Fruit fly (Drosophila melanogaster) whole organism, embryonic: Measurements from ENCODE around the gene DnaJ-H.
A peak's percentile ranks its signal among the peaks of the same experiment; 100 is the strongest.

Source experiments
- Ada2b ChIP-seq: fragments of 200-800 bp; sonication (Bioruptor generic); IDR thresholded peaks from 2 replicates; pipeline ENCODE4 v1.3.6; 2022; ENCODE audit warnings: missing biosample characterization, missing genetic modification characterization
- Aef1 ChIP-seq: fragments of 200-800 bp; sonication (Bioruptor generic); IDR thresholded peaks from 3 replicates; pipeline ENCODE4 v1.3.6; 2022; ENCODE audit warnings: missing biosample characterization, missing genetic modification characterization
- Atf6 ChIP-seq: fragments of 200-800 bp; sonication (Bioruptor generic); IDR thresholded peaks from 2 replicates; pipeline ENCODE4 v1.3.6; 2022; ENCODE audit warnings: missing biosample characterization, missing genetic modification characterization
- Awh ChIP-seq: fragments of 200-800 bp; sonication (Bioruptor generic); IDR thresholded peaks from 2 replicates; pipeline ENCODE4, ENCODE4 v1.3.6; 2022; ENCODE audit warnings: missing biosample characterization, missing genetic modification characterization
- CG10543 ChIP-seq: fragments of 200-800 bp; sonication (Bioruptor generic); optimal IDR thresholded peaks from 3 replicates; lab custom pipeline; 2017; ENCODE audit warnings: missing biosample characterization, mild to moderate bottlenecking, missing genetic modification characterization, moderate library complexity
- CG11093 ChIP-seq: fragments of 200-800 bp; sonication (Bioruptor generic); IDR thresholded peaks from 3 replicates; pipeline ENCODE4 v1.3.6; 2022; ENCODE audit warnings: missing biosample characterization, missing genetic modification characterization
- CG1233 ChIP-seq: fragments of 200-800 bp; sonication (Bioruptor generic); optimal IDR thresholded peaks from 4 replicates; lab custom pipeline; 2018; ENCODE audit warnings: missing biosample characterization, mild to moderate bottlenecking, missing genetic modification characterization
- CG12659 ChIP-seq: fragments of 200-800 bp; sonication (Bioruptor generic); optimal IDR thresholded peaks from 3 replicates; lab custom pipeline; 2017; ENCODE audit warnings: mild to moderate bottlenecking, missing biosample characterization, missing genetic modification reagents, missing genetic modification characterization
- CG17612 ChIP-seq: fragments of 200-800 bp; sonication (Bioruptor generic); IDR thresholded peaks from 2 replicates; pipeline ENCODE4 v1.3.6; 2022; ENCODE audit warnings: missing biosample characterization, missing genetic modification characterization
- CG18262 ChIP-seq: fragments of 200-800 bp; optimal IDR thresholded peaks from 3 replicates; lab custom pipeline; 2019; ENCODE audit warnings: missing biosample characterization, mild to moderate bottlenecking, missing genetic modification characterization, moderate library complexity
- CG33557 ChIP-seq: fragments of 200-800 bp; sonication (Bioruptor generic); optimal IDR thresholded peaks from 2 replicates; lab custom pipeline; 2019; ENCODE audit warnings: missing biosample characterization, mild to moderate bottlenecking, missing genetic modification characterization, moderate library complexity
- CG3407 ChIP-seq: fragments of 200-800 bp; sonication (Bioruptor generic); optimal IDR thresholded peaks from 2 replicates; lab custom pipeline; 2018; ENCODE audit warnings: missing biosample characterization, mild to moderate bottlenecking, missing genetic modification characterization
- CG34376 ChIP-seq: fragments of 200-800 bp; sonication (Bioruptor generic); optimal IDR thresholded peaks from 2 replicates; lab custom pipeline; 2018; ENCODE audit warnings: missing biosample characterization, mild to moderate bottlenecking, missing genetic modification characterization
- CG4328 ChIP-seq: fragments of 200-800 bp; sonication (Bioruptor generic); optimal IDR thresholded peaks from 3 replicates; lab custom pipeline; 2017; ENCODE audit warnings: missing biosample characterization, missing genetic modification reagents, missing genetic modification characterization
- CG7372 ChIP-seq: fragments of 200-800 bp; sonication (Bioruptor generic); IDR thresholded peaks from 2 replicates; pipeline ENCODE4 v1.3.6; 2022; ENCODE audit warnings: missing biosample characterization, missing genetic modification characterization
- CG8281 ChIP-seq: fragments of 200-800 bp; sonication (Bioruptor generic); optimal IDR thresholded peaks from 2 replicates; lab custom pipeline; 2018; ENCODE audit warnings: missing biosample characterization, mild to moderate bottlenecking, missing genetic modification characterization, moderate library complexity
- CG8359 ChIP-seq: fragments of 200-800 bp; sonication (Bioruptor generic); optimal IDR thresholded peaks from 2 replicates; lab custom pipeline; 2017; ENCODE audit warnings: missing biosample characterization, mild to moderate bottlenecking, missing genetic modification characterization, borderline replicate concordance
- CHES-1-like ChIP-seq: fragments of 200-800 bp; sonication (Bioruptor generic); optimal IDR thresholded peaks from 2 replicates; lab custom pipeline; 2016; ENCODE audit warnings: missing biosample characterization, missing genetic modification characterization
- Chrac-16 ChIP-seq: fragments of 200-800 bp; sonication (Bioruptor generic); optimal IDR thresholded peaks from 3 replicates; lab custom pipeline; 2016; ENCODE audit warnings: missing biosample characterization, missing genetic modification characterization
- D ChIP-seq, 2 experiments: fragments of 200-800 bp in 1 of 2; fragments of >200 bp in 1 of 2; sonication (Bioruptor generic) in 1 of 2; optimal IDR thresholded peaks; 2 replicates in 1 of 2; 3 replicates in 1 of 2; lab custom pipeline; 2017; ENCODE audit warnings: mild to moderate bottlenecking in 1 of 2, missing biosample characterization in 1 of 2, missing genetic modification characterization in 1 of 2, missing genetic modification reagents in 1 of 2
- Drgx ChIP-seq: fragments of 200-800 bp; sonication (Bioruptor generic); IDR thresholded peaks from 2 replicates; pipeline ENCODE4 v1.3.6; 2022; ENCODE audit warnings: missing biosample characterization, missing genetic modification characterization
- Fer1 ChIP-seq: fragments of 200-800 bp; sonication (Bioruptor generic); optimal IDR thresholded peaks from 2 replicates; lab custom pipeline; 2017; ENCODE audit warnings: missing biosample characterization, mild to moderate bottlenecking, missing genetic modification characterization
- HLHmδ ChIP-seq: fragments of 200-800 bp; sonication (Bioruptor generic); optimal IDR thresholded peaks from 2 replicates; lab custom pipeline; 2018; ENCODE audit warnings: missing biosample characterization, mild to moderate bottlenecking, missing genetic modification characterization, moderate library complexity
- Lpt ChIP-seq: fragments of >200 bp; optimal IDR thresholded peaks from 2 replicates; lab custom pipeline; 2018; ENCODE audit warnings: missing biosample characterization, missing genetic modification characterization
- PHDP ChIP-seq: fragments of 200-800 bp; sonication (Bioruptor generic); optimal IDR thresholded peaks from 3 replicates; lab custom pipeline; 2018; ENCODE audit warnings: missing biosample characterization, mild to moderate bottlenecking, missing genetic modification characterization, moderate library complexity
- amos ChIP-seq: fragments of 200-800 bp; sonication (Bioruptor generic); IDR thresholded peaks from 2 replicates; pipeline ENCODE4 v1.3.6; 2022; ENCODE audit warnings: missing biosample characterization, missing genetic modification characterization; ENCODE audit not compliant: partially characterized antibody
- aop ChIP-seq: fragments of 200-800 bp; sonication (Bioruptor generic); IDR thresholded peaks from 2 replicates; pipeline ENCODE4 v1.3.6; 2022; ENCODE audit warnings: missing biosample characterization, missing genetic modification characterization
- danr ChIP-seq: fragments of 200-800 bp; sonication (Bioruptor generic); IDR thresholded peaks from 2 replicates; pipeline ENCODE4 v1.3.6; 2022; ENCODE audit warnings: missing biosample characterization, missing genetic modification characterization
- dimm ChIP-seq: fragments of 200-800 bp; sonication (Bioruptor generic); IDR thresholded peaks from 2 replicates; pipeline ENCODE4 v1.3.6; 2022; ENCODE audit warnings: missing biosample characterization, missing genetic modification characterization
- dm ChIP-seq: fragments of 200-800 bp; sonication (Bioruptor generic); optimal IDR thresholded peaks from 3 replicates; lab custom pipeline; 2016; ENCODE audit warnings: missing biosample characterization, missing genetic modification characterization
- fru ChIP-seq: fragments of >200 bp; optimal IDR thresholded peaks from 2 replicates; lab custom pipeline; 2017
- ftz-f1 ChIP-seq: fragments of 200-800 bp; sonication (Bioruptor generic); optimal IDR thresholded peaks from 2 replicates; lab custom pipeline; 2016; ENCODE audit warnings: missing biosample characterization, missing genetic modification characterization
- gem ChIP-seq: fragments of 200-800 bp; sonication (Bioruptor generic); optimal IDR thresholded peaks from 2 replicates; lab custom pipeline; 2019; ENCODE audit warnings: missing biosample characterization, mild to moderate bottlenecking, missing genetic modification characterization, moderate library complexity
- gt ChIP-seq: fragments of 200-800 bp; sonication (Bioruptor generic); IDR thresholded peaks from 2 replicates; pipeline ENCODE4 v1.3.6; 2022; ENCODE audit warnings: missing biosample characterization, missing genetic modification characterization
- hbn ChIP-seq: fragments of 200-800 bp; sonication (Bioruptor generic); IDR thresholded peaks from 2 replicates; pipeline ENCODE4 v1.3.6; 2022; ENCODE audit warnings: missing biosample characterization, missing genetic modification characterization; ENCODE audit not compliant: partially characterized antibody
- kah ChIP-seq: fragments of 200-800 bp; sonication (Bioruptor generic); optimal IDR thresholded peaks from 2 replicates; lab custom pipeline; 2018; ENCODE audit warnings: missing biosample characterization, mild to moderate bottlenecking, missing genetic modification characterization
- kni ChIP-seq: fragments of 200-800 bp; sonication (Bioruptor generic); optimal IDR thresholded peaks from 3 replicates; lab custom pipeline; 2017; ENCODE audit warnings: mild to moderate bottlenecking, missing biosample characterization, missing genetic modification reagents, missing genetic modification characterization
- nau ChIP-seq: fragments of 200-800 bp; sonication (Bioruptor generic); optimal IDR thresholded peaks from 3 replicates; lab custom pipeline; 2017; ENCODE audit warnings: missing biosample characterization, mild to moderate bottlenecking, missing genetic modification characterization, missing genetic modification reagents
- nerfin-2 ChIP-seq: fragments of 200-800 bp; sonication (Bioruptor generic); IDR thresholded peaks from 2 replicates; pipeline ENCODE4 v1.3.6; 2022; ENCODE audit warnings: missing biosample characterization, missing genetic modification characterization; ENCODE audit not compliant: partially characterized antibody
- pfk ChIP-seq: fragments of 200-800 bp; sonication (Bioruptor generic); optimal IDR thresholded peaks from 2 replicates; lab custom pipeline; 2018; ENCODE audit warnings: missing biosample characterization, mild to moderate bottlenecking, missing genetic modification characterization, moderate library complexity
- pho ChIP-seq: fragments of 200-800 bp; sonication (Bioruptor generic); optimal IDR thresholded peaks from 2 replicates; lab custom pipeline; 2016; ENCODE audit warnings: missing biosample characterization, missing genetic modification characterization
- phol ChIP-seq: fragments of 200-800 bp; sonication (Bioruptor generic); optimal IDR thresholded peaks from 3 replicates; lab custom pipeline; 2018; ENCODE audit warnings: missing biosample characterization, mild to moderate bottlenecking, missing genetic modification characterization, moderate library complexity
- pum ChIP-seq: fragments of 200-800 bp; sonication (Bioruptor generic); optimal IDR thresholded peaks from 2 replicates; lab custom pipeline; 2016; ENCODE audit warnings: missing biosample characterization, missing genetic modification characterization
- stc ChIP-seq: fragments of 200-800 bp; sonication (Bioruptor generic); IDR thresholded peaks from 2 replicates; pipeline ENCODE4 v1.3.6; 2022; ENCODE audit warnings: missing biosample characterization, missing genetic modification characterization
- tin ChIP-seq: fragments of 200-800 bp; sonication (Bioruptor generic); optimal IDR thresholded peaks from 3 replicates; lab custom pipeline; 2016; ENCODE audit warnings: missing biosample characterization, missing genetic modification characterization
- tio ChIP-seq: fragments of 200-800 bp; sonication (Bioruptor generic); optimal IDR thresholded peaks from 2 replicates; lab custom pipeline; 2017; ENCODE audit warnings: missing biosample characterization, missing genetic modification characterization, inconsistent platforms
- twi ChIP-seq: fragments of 200-800 bp; optimal IDR thresholded peaks from 2 replicates; lab custom pipeline; 2019; ENCODE audit warnings: missing biosample characterization, mild to moderate bottlenecking, missing genetic modification characterization, moderate library complexity
- tx ChIP-seq: fragments of 200-800 bp; sonication (Bioruptor generic); optimal IDR thresholded peaks from 2 replicates; lab custom pipeline; 2016; ENCODE audit warnings: missing biosample characterization, missing genetic modification characterization
- unc-4 ChIP-seq: fragments of 200-800 bp; sonication (Bioruptor generic); IDR thresholded peaks from 2 replicates; pipeline ENCODE4 v1.3.6; 2022; ENCODE audit warnings: missing biosample characterization, missing genetic modification characterization; ENCODE audit not compliant: partially characterized antibody

DnaJ-H gene

dm6 chr2L:13176701-13177249 is 10.9 kb upstream of the DnaJ-H start, which contains the start of the genes Sfmbt and CG5439 (continued):
- TF ChIP-seq CG18262 (tag; lab: Kevin White, UChicago) (peak; percentile 79), CHES-1-like (peak; percentile 81), pfk (GFP tag; lab: Kevin White, UChicago) (no peak), CG11093 (peak; percentile 43; the same call in 1 of the 3 replicates), CG3407 (GFP tag; lab: Kevin White, UChicago) (no peak), CG8359 (GFP tag; lab: Kevin White, UChicago) (no peak), danr (GFP tag; lab: Robert Waterston, UW) (no peak), tx (GFP tag; lab: Kevin White, UChicago) (peak; percentile 75), gt (GFP tag; lab: Robert Waterston, UW) (peak; percentile 15; the same call in 1 of the 2 replicates), kah (GFP tag; lab: Kevin White, UChicago) (no peak), D (optimal IDR thresholded peaks at IDR 0.05; lab: Kevin White, UChicago) (no peak), D (GFP tag; optimal IDR thresholded peaks at IDR 0.05; lab: Kevin White, UChicago) (peak; percentile 49), Fer1 (GFP tag; lab: Kevin White, UChicago) (peak; percentile 73), CG4328 (GFP tag; lab: Kevin White, UChicago) (peak; percentile 68), dm (GFP tag; lab: Kevin White, UChicago) (peak; percentile 65), Drgx (GFP tag; lab: Robert Waterston, UW) (peak; percentile 34; the same call in 1 of the 2 replicates), CG8281 (tag; lab: Kevin White, UChicago) (no peak), CG12659 (peak; percentile 94), kni (GFP tag; lab: Kevin White, UChicago) (no peak), Atf6 (GFP tag; lab: Robert Waterston, UW) (peak; percentile 53; the same call in 1 of the 2 replicates), stc (no peak), twi (peak; percentile 50), CG34376 (GFP tag; lab: Kevin White, UChicago) (peak; percentile 74), tin (GFP tag; lab: Kevin White, UChicago) (peak; percentile 77), nerfin-2 (GFP tag; lab: Robert Waterston, UW) (peak; percentile 56; the same call in 1 of the 2 replicates), CG7372 (peak; percentile 46; the same call in 1 of the 2 replicates), Lpt (no peak), dimm (GFP tag; lab: Robert Waterston, UW) (peak; percentile 17; the same call in 1 of the 2 replicates), CG17612 (peak; percentile 45; the same call in 1 of the 2 replicates), Awh (no peak), ftz-f1 (GFP tag; lab: Kevin White, UChicago) (no peak), CG1233 (GFP tag; lab: Kevin White, UChicago) (no peak), fru (no peak), Ada2b (GFP tag; lab: Robert Waterston, UW) (no peak), HLHmδ (GFP tag; lab: Kevin White, UChicago) (peak; percentile 16), tio (no peak), CG33557 (GFP tag; lab: Kevin White, UChicago) (peak; percentile 62), pum (GFP tag; lab: Kevin White, UChicago) (peak; percentile 79), unc-4 (peak; percentile 33), aop (GFP tag; lab: Robert Waterston, UW) (no peak), pho (peak; percentile 88), Chrac-16 (GFP tag; lab: Kevin White, UChicago) (peak; percentile 76), nau (GFP tag; lab: Kevin White, UChicago) (no peak), phol (peak; percentile 84), Aef1 (peak; percentile 70), CG10543 (no peak), amos (GFP tag; lab: Robert Waterston, UW) (peak; percentile 53), PHDP (tag; lab: Kevin White, UChicago) (no peak), gem (tag; lab: Kevin White, UChicago) (no peak), hbn (GFP tag; lab: Robert Waterston, UW) (no peak)
